Worm (Caenorhabditis elegans) whole organism, L4 larva: ENCODE measurements around the gene W03A5.1.

Experiments
- attf-4 ChIP-seq: sonication (generic microtip); optimal IDR thresholded peaks from 3 replicates; lab custom pipeline; 2017; ENCODE audit warnings: missing biosample characterization, missing genetic modification characterization
- mdt-29 ChIP-seq: fragments of 200-800 bp; sonication (Bioruptor generic); IDR thresholded peaks from 2 replicates; pipeline ENCODE4 v1.3.6; 2022; ENCODE audit warnings: missing genetic modification reagents, missing genetic modification characterization, missing compliant biosample characterization
- set-16 ChIP-seq: fragments of 200-800 bp; sonication (Bioruptor generic); IDR thresholded peaks from 2 replicates; pipeline ENCODE4 v1.3.6; 2022; ENCODE audit warnings: missing genetic modification reagents, missing genetic modification characterization, missing compliant biosample characterization
- spr-1 ChIP-seq: sonication (generic microtip); optimal IDR thresholded peaks from 2 replicates; lab custom pipeline; 2016; ENCODE audit warnings: mild to moderate bottlenecking, missing genetic modification characterization, missing compliant biosample characterization

Gene W03A5.1

DNA sequence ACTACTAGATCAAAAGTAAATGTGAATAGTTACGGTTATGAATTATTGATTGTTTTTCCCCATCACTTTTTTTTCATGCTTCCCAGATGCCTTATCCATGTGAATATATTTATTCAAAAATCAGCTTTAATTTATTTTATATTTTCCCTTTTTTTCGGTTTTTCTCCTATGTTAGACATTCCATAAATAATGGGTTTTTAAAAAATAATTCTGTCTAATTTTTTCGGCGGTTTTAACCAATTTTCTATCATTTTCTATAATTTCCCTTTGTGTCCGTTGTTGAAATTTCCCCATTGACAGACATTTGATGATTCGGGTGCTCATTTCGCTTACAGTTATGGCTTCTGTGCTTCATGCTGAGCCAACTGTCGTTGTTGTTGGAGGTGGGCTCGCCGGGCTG is 53.4 kb downstream of the W03A5.1 start, which contains the start of gene F48E8.3:
Gene F48E8.3 (plus strand): TSS at position 301 of the 400 bp plus-strand sequence.
- TF ChIP-seq attf-4 (tag; lab: Kevin White, UChicago) (no peak), spr-1 (no peak), mdt-29 (no peak), set-16 (no peak)
